Worm (Caenorhabditis elegans) whole organism, L3 larva: Measurements from ENCODE around the gene cnc-10.

ENCODE experiments used
- ZK546.5 ChIP-seq: sonication (generic microtip); optimal IDR thresholded peaks from 2 replicates; lab custom pipeline; 2017; ENCODE audit warnings: missing biosample characterization, missing genetic modification characterization
- aly-2 ChIP-seq: fragments of 150-350 bp; optimal IDR thresholded peaks from 2 replicates; lab custom pipeline; 2014; ENCODE audit warnings: missing biosample characterization, missing genetic modification characterization
- ceh-28 ChIP-seq: fragments of 150-350 bp; optimal IDR thresholded peaks from 2 replicates; lab custom pipeline; 2014; ENCODE audit warnings: missing biosample characterization, missing genetic modification reagents, missing genetic modification characterization
- ceh-82 ChIP-seq: fragments of 150-350 bp; optimal IDR thresholded peaks from 2 replicates; lab custom pipeline; 2014; ENCODE audit warnings: missing biosample characterization, missing genetic modification characterization
- ceh-9 ChIP-seq: sonication (generic microtip); optimal IDR thresholded peaks from 2 replicates; lab custom pipeline; 2018; ENCODE audit warnings: missing biosample characterization, missing genetic modification characterization
- daf-12 ChIP-seq: fragments of 150-350 bp; optimal IDR thresholded peaks from 2 replicates; lab custom pipeline; 2014; ENCODE audit warnings: missing biosample characterization, missing genetic modification reagents, missing genetic modification characterization
- egl-27 ChIP-seq: sonication (generic microtip); optimal IDR thresholded peaks from 4 replicates; lab custom pipeline; 2017; ENCODE audit warnings: missing biosample characterization, missing genetic modification reagents, missing genetic modification characterization
- egl-5 ChIP-seq: fragments of 150-350 bp; optimal IDR thresholded peaks from 2 replicates; lab custom pipeline; 2017; ENCODE audit warnings: missing biosample characterization, missing genetic modification reagents, missing genetic modification characterization, inconsistent platforms
- elt-3 ChIP-seq, 3 experiments: fragments of 150-350 bp in 1 of 3; sonication (generic microtip) in 2 of 3; optimal IDR thresholded peaks; 2 replicates in 2 of 3; 4 replicates in 1 of 3; lab custom pipeline; 2014 to 2017; ENCODE audit warnings: missing biosample characterization in 3 of 3, missing genetic modification characterization in 3 of 3
- eor-1 ChIP-seq, 2 experiments: fragments of 150-350 bp; optimal IDR thresholded peaks; 2 replicates each; lab custom pipeline; 2014 to 2018; ENCODE audit warnings: missing biosample characterization in 2 of 2, missing genetic modification characterization in 2 of 2
- fkh-10 ChIP-seq: sonication (generic microtip); optimal IDR thresholded peaks from 2 replicates; lab custom pipeline; 2017; ENCODE audit warnings: missing biosample characterization, missing genetic modification reagents, missing genetic modification characterization
- fkh-2 ChIP-seq: fragments of 150-350 bp; optimal IDR thresholded peaks from 2 replicates; lab custom pipeline; 2014; ENCODE audit warnings: missing biosample characterization, missing genetic modification reagents, missing genetic modification characterization
- fos-1 ChIP-seq: fragments of 150-350 bp; optimal IDR thresholded peaks from 2 replicates; lab custom pipeline; 2014; ENCODE audit warnings: missing biosample characterization, missing genetic modification characterization
- hmg-11 ChIP-seq: sonication (generic microtip); optimal IDR thresholded peaks from 2 replicates; lab custom pipeline; 2016; ENCODE audit warnings: missing genetic modification characterization, missing compliant biosample characterization
- jun-1 ChIP-seq: fragments of 150-350 bp; optimal IDR thresholded peaks from 2 replicates; lab custom pipeline; 2014; ENCODE audit warnings: missing biosample characterization, missing genetic modification reagents, missing genetic modification characterization
- lin-15B ChIP-seq: fragments of 150-350 bp; optimal IDR thresholded peaks from 2 replicates; lab custom pipeline; 2014; ENCODE audit warnings: missing biosample characterization, missing genetic modification characterization
- lsy-12 ChIP-seq: sonication (generic microtip); optimal IDR thresholded peaks from 2 replicates; lab custom pipeline; 2016; ENCODE audit warnings: mild to moderate bottlenecking, missing genetic modification characterization, missing compliant biosample characterization
- mml-1 ChIP-seq: fragments of 150-350 bp; sonication (generic microtip); optimal IDR thresholded peaks from 3 replicates; lab custom pipeline; 2014; ENCODE audit warnings: missing biosample characterization, missing genetic modification characterization
- nhr-11 ChIP-seq: fragments of 150-350 bp; optimal IDR thresholded peaks from 2 replicates; lab custom pipeline; 2014; ENCODE audit warnings: missing biosample characterization, missing genetic modification characterization
- nhr-12 ChIP-seq: fragments of 150-350 bp; optimal IDR thresholded peaks from 2 replicates; lab custom pipeline; 2014; ENCODE audit warnings: missing biosample characterization, missing genetic modification characterization
- nhr-23 ChIP-seq: fragments of 150-350 bp; optimal IDR thresholded peaks from 2 replicates; lab custom pipeline; 2014; ENCODE audit warnings: missing biosample characterization, missing genetic modification reagents, missing genetic modification characterization
- nhr-25 ChIP-seq: sonication (generic microtip); optimal IDR thresholded peaks from 2 replicates; lab custom pipeline; 2017; ENCODE audit warnings: missing biosample characterization, missing genetic modification characterization
- nhr-28 ChIP-seq: fragments of 150-350 bp; optimal IDR thresholded peaks from 2 replicates; lab custom pipeline; 2014; ENCODE audit warnings: missing biosample characterization, missing genetic modification characterization
- nhr-43 ChIP-seq: sonication (generic microtip); optimal IDR thresholded peaks from 2 replicates; lab custom pipeline; 2016; ENCODE audit warnings: mild to moderate bottlenecking, missing genetic modification characterization, missing compliant biosample characterization; ENCODE audit not compliant: poor library complexity, severe bottlenecking
- nhr-76 ChIP-seq: fragments of 150-350 bp; sonication (generic microtip); optimal IDR thresholded peaks from 5 replicates; lab custom pipeline; 2014; ENCODE audit warnings: missing biosample characterization, missing genetic modification characterization
- nhr-77 ChIP-seq: fragments of 150-350 bp; optimal IDR thresholded peaks from 2 replicates; lab custom pipeline; 2014; ENCODE audit warnings: missing biosample characterization, missing genetic modification characterization
- pha-4 ChIP-seq: fragments of 150-350 bp; optimal IDR thresholded peaks from 2 replicates; lab custom pipeline; 2014; ENCODE audit warnings: missing biosample characterization, missing genetic modification reagents, missing genetic modification characterization
- skn-1 ChIP-seq: fragments of 150-350 bp; optimal IDR thresholded peaks from 2 replicates; lab custom pipeline; 2014; ENCODE audit warnings: missing biosample characterization, missing genetic modification characterization
- snpc-4 ChIP-seq: fragments of 150-350 bp; optimal IDR thresholded peaks from 2 replicates; lab custom pipeline; 2014; ENCODE audit warnings: missing biosample characterization, missing genetic modification characterization
- tbx-2 ChIP-seq: sonication (generic microtip); optimal IDR thresholded peaks from 2 replicates; lab custom pipeline; 2016; ENCODE audit warnings: mild to moderate bottlenecking, missing genetic modification characterization, missing compliant biosample characterization
- unc-62 ChIP-seq: fragments of 150-350 bp; sonication (generic microtip); optimal IDR thresholded peaks from 4 replicates; lab custom pipeline; 2014; ENCODE audit warnings: missing biosample characterization, missing genetic modification reagents, missing genetic modification characterization
- zag-1 ChIP-seq: fragments of 150-350 bp; optimal IDR thresholded peaks from 2 replicates; lab custom pipeline; 2014; ENCODE audit warnings: missing biosample characterization, missing genetic modification characterization
- ztf-4 ChIP-seq: fragments of 150-350 bp; optimal IDR thresholded peaks from 2 replicates; lab custom pipeline; 2014; ENCODE audit warnings: missing biosample characterization, missing genetic modification characterization

Gene cnc-10

ce11 chrV:11180951-11181350 lies 2.1 kb upstream of the cnc-10 start:
- no peak for TF ChIP-seq nhr-76 (tag; lab: Kevin White, UChicago)
- TF ChIP-seq fos-1: no peak
- TF ChIP-seq daf-12 (tag; lab: Kevin White, UChicago): no peak
- no peak for TF ChIP-seq pha-4
- TF ChIP-seq lin-15B (tag; lab: Kevin White, UChicago): no peak
- TF ChIP-seq nhr-11 (tag; lab: Kevin White, UChicago): no peak
- TF ChIP-seq fkh-10: no peak
- TF ChIP-seq aly-2 (tag; lab: Kevin White, UChicago): no peak
- TF ChIP-seq snpc-4 (tag; lab: Kevin White, UChicago): no peak
- no peak for TF ChIP-seq jun-1 (tag; lab: Kevin White, UChicago)
- no peak for TF ChIP-seq lsy-12
- TF ChIP-seq ceh-28 (tag; lab: Kevin White, UChicago): no peak
- TF ChIP-seq elt-3 (tag; optimal IDR thresholded peaks at IDR 0.05; lab: Kevin White, UChicago): no peak
- no peak for TF ChIP-seq tbx-2 (tag; lab: Kevin White, UChicago)
- no peak for TF ChIP-seq fkh-2 (tag; lab: Kevin White, UChicago)
- TF ChIP-seq skn-1 (tag; lab: Kevin White, UChicago): no peak
- no peak for TF ChIP-seq ZK546.5

ce11 chrV:11190983-11191382 lies 8.0 kb downstream of the cnc-10 start, which contains the start of gene lgc-49:
lgc-49 (plus strand) TSS chrV:11191283.
- TF ChIP-seq jun-1 (tag; lab: Kevin White, UChicago): no peak
- TF ChIP-seq nhr-11 (tag; lab: Kevin White, UChicago): no peak

- TF ChIP-seq nhr-77 (tag; lab: Kevin White, UChicago) (no peak), nhr-28 (tag; lab: Kevin White, UChicago) (no peak), ceh-9 (no peak), ceh-82 (tag; lab: Kevin White, UChicago) (no peak), mml-1 (tag; lab: Kevin White, UChicago) (no peak), fos-1 (no peak), lsy-12 (no peak), egl-5 (tag; lab: Kevin White, UChicago) (no peak)
- TF ChIP-seq, all 47 proteins: peak for 0
These were observed 13.1 kb downstream of the cnc-10 start, which contains the start of gene clc-6 for ce11 chrV:11196109-11196508. clc-6 (minus strand) TSS chrV:11196209.

ce11 chrV:11196631-11197258 lies 13.7 kb downstream of the cnc-10 start:
- TF ChIP-seq nhr-23: peak; percentile 22
- TF ChIP-seq nhr-25 (tag; lab: Kevin White, UChicago): peak; percentile 56
- TF ChIP-seq lsy-12: no peak
- peak; percentile 12 for TF ChIP-seq nhr-43
- no peak for TF ChIP-seq ztf-4 (tag; lab: Kevin White, UChicago)
- no peak for TF ChIP-seq egl-5 (tag; lab: Kevin White, UChicago)
- no peak for TF ChIP-seq hmg-11 (tag; lab: Kevin White, UChicago)
- no peak for TF ChIP-seq unc-62

ce11 chrV:11198094-11198493 lies 15.1 kb downstream of the cnc-10 start:
- TF ChIP-seq mml-1 (tag; lab: Kevin White, UChicago): no peak
- peak; percentile 23 for TF ChIP-seq nhr-23
- peak; percentile 50 for TF ChIP-seq nhr-25 (tag; lab: Kevin White, UChicago)
- no peak for TF ChIP-seq ceh-9

- TF ChIP-seq nhr-12 (tag; lab: Kevin White, UChicago): no peak
- TF ChIP-seq nhr-43: peak; percentile 14
- peak; percentile 36 for TF ChIP-seq nhr-25 (tag; lab: Kevin White, UChicago)
- TF ChIP-seq nhr-28 (tag; lab: Kevin White, UChicago): no peak
- no peak for TF ChIP-seq egl-27 (tag; lab: Kevin White, UChicago)
- TF ChIP-seq zag-1: no peak
- TF ChIP-seq eor-1 (tag; optimal IDR thresholded peaks at IDR 0.05; lab: Kevin White, UChicago): no peak
- TF ChIP-seq, all 47 proteins: peak for 2
These were observed 16.5 kb downstream of the cnc-10 start for ce11 chrV:11199497-11199896.
